Worm (Caenorhabditis elegans) whole organism, L4/young adult: ENCODE measurements around the gene chtb-3.

ENCODE experiments used
- W03F9.2 ChIP-seq: fragments of 150-350 bp; optimal IDR thresholded peaks from 2 replicates; lab custom pipeline; 2014; ENCODE audit warnings: missing biosample characterization, missing genetic modification characterization
- dao-5 ChIP-seq: sonication (generic microtip); optimal IDR thresholded peaks from 2 replicates; lab custom pipeline; 2016; ENCODE audit warnings: missing genotype, missing genetic modification characterization, moderate library complexity, missing compliant biosample characterization
- him-1 ChIP-seq: sonication (generic microtip); optimal IDR thresholded peaks from 2 replicates; lab custom pipeline; 2016; ENCODE audit warnings: missing genotype, missing genetic modification reagents, missing genetic modification characterization, missing compliant biosample characterization

Gene chtb-3

DNA sequence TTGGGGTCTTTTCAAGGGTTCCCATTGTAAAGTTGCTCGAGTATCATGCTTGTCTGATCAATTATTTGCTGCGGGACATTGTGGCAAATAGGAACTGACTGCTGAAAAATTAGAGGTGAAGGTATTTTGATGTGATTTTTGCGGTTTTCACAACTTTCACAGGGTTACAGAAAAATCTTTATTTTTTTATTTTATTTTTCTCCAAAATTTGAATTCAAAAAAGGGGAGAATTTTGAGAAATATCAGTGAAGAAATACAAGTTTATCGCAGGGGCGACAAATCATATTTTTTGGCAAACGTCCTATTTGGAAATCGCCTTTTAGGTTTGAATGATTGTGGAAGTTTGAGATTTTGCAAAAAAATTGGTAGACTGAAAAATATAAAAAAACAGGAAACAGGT lies 27.8 kb downstream of the chtb-3 start, which contains the start of gene lev-9:
Gene lev-9 (minus strand): TSS at position 101 of the 400 bp plus-strand sequence.
- no peak for TF ChIP-seq dao-5 (tag; lab: Kevin White, UChicago)

DNA sequence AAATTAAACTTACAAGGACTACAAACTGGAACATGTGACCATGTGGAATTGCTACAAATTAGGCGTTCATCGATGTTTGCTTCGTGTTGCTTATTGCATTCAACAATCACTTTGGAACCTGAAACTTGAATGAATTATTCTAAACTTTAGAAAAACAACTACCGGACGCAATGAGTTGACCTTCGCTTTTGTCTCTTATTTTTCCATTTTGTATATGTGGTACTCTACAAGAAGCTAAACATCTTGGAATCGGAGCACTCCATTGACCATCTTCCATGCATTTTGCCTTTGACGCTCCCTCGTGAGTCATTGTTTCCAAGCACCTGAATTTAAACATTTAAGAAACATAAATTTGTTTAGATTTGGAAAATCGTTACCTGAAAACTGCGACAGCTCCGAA lies 30.4 kb downstream of the chtb-3 start:
- TF ChIP-seq dao-5 (tag; lab: Kevin White, UChicago): no peak
- no peak for TF ChIP-seq him-1 (tag; lab: Kevin White, UChicago)
- TF ChIP-seq W03F9.2 (tag; lab: Kevin White, UChicago): no peak

ce11 chrX:6286154-6286553 lies 33.3 kb downstream of the chtb-3 start:
- TF ChIP-seq W03F9.2 (tag; lab: Kevin White, UChicago) (peak; percentile 32), dao-5 (tag; lab: Kevin White, UChicago) (no peak)

DNA sequence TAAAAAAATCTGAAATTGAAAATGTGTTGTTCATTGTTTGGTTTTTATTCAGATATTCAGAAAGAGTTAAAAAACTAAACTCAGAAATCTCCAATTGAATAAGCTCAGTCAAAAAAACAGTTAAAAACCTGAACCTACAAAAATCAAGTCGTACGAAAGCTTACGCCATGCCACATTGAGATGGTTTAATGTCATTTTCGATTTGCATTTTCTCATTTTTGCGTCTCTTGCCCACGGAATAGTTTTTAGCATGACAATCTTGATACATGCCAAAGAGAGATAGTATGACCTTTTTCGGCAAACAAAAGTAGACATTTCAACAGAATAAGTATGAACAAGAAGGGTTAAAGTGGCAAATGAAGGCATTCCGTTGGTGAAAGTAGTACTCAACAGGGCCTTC lies 38.4 kb downstream of the chtb-3 start:
- no peak for TF ChIP-seq dao-5 (tag; lab: Kevin White, UChicago)

ce11 chrX:6279625-6280024 lies 39.8 kb downstream of the chtb-3 start, which contains the start of gene col-166:
TSS of gene col-166 (plus strand) at chrX:6280016.
- TF ChIP-seq him-1 (tag; lab: Kevin White, UChicago) (no peak), W03F9.2 (tag; lab: Kevin White, UChicago) (no peak), dao-5 (tag; lab: Kevin White, UChicago) (no peak)

- TF ChIP-seq him-1 (tag; lab: Kevin White, UChicago): no peak
- no peak for TF ChIP-seq W03F9.2 (tag; lab: Kevin White, UChicago)
- TF ChIP-seq dao-5 (tag; lab: Kevin White, UChicago): no peak
These were observed 41.1 kb downstream of the chtb-3 start for ce11 chrX:6278296-6278695.

DNA sequence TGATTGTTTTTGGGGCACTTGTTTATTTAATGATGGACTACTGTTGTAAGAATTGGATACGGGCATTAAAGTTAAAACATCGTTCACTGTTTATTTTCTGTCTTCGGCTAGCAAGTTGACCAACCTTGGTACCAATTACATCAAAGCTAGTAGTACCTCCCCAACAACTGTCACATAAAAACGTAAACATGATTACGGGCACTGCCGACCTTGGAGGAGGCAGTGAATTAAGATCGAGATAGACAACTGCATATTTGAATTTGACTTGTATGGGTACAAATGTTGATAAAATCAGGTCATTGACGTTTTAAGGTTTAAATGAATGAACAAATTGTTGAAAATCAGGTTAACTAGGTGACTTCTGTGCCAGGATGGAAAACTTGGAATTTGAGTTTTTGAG lies 42.2 kb downstream of the chtb-3 start:
- TF ChIP-seq him-1 (tag; lab: Kevin White, UChicago) (no peak), W03F9.2 (tag; lab: Kevin White, UChicago) (no peak), dao-5 (tag; lab: Kevin White, UChicago) (no peak)

- TF ChIP-seq dao-5 (tag; lab: Kevin White, UChicago) (no peak), him-1 (tag; lab: Kevin White, UChicago) (no peak), W03F9.2 (tag; lab: Kevin White, UChicago) (no peak)
These were observed 42.7 kb downstream of the chtb-3 start for ce11 chrX:6276701-6277100.

ce11 chrX:6275343-6275742 lies 44.1 kb downstream of the chtb-3 start:
- TF ChIP-seq W03F9.2 (tag; lab: Kevin White, UChicago) (no peak), him-1 (tag; lab: Kevin White, UChicago) (no peak), dao-5 (tag; lab: Kevin White, UChicago) (no peak)

ce11 chrX:6274270-6274669 lies 45.2 kb downstream of the chtb-3 start:
- TF ChIP-seq dao-5 (tag; lab: Kevin White, UChicago): no peak
- no peak for TF ChIP-seq W03F9.2 (tag; lab: Kevin White, UChicago)
- TF ChIP-seq him-1 (tag; lab: Kevin White, UChicago): no peak

DNA sequence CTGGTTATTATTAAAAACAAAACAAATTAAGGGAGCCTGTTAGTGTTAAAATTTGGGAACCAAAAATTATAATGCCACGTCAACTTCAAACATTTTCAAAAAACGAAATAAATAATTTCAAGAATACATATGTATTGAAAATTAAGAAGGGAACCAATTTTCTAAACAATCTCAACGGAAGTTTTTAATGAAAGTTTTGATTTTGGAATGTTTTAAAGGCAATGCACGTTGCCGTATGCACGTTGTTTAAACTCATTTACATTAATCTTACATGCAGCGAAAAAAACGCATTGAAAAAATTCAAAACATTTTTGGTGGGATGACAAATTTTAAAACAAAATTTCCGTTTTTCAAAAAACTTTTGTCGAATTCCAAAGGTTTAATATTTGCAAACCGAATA lies 45.7 kb downstream of the chtb-3 start:
- no peak for TF ChIP-seq dao-5 (tag; lab: Kevin White, UChicago)
- no peak for TF ChIP-seq W03F9.2 (tag; lab: Kevin White, UChicago)
- TF ChIP-seq him-1 (tag; lab: Kevin White, UChicago): no peak

DNA sequence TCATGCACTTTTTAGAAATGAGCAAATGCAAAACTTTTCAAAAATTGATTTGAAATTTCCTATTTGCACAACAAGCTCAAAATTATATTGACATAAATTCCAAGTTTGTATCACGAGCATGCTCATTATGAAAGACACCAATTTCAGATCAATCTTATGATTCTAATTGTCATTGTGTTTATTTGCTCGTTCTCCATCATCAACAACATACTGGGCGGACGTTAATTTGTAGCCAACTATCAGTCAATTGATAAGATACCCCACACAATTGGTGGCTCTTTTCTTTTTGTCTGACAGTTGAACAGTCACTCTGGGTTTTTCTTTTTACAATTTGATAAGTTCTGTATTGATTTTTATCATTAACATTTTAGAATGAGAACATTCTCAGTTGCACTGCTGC lies 47.7 kb downstream of the chtb-3 start, which contains the start of gene lro-1:
Gene lro-1 (plus strand): TSS at position 372 of the 400 bp plus-strand sequence.
- no peak for TF ChIP-seq W03F9.2 (tag; lab: Kevin White, UChicago)
- no peak for TF ChIP-seq dao-5 (tag; lab: Kevin White, UChicago)
- TF ChIP-seq him-1 (tag; lab: Kevin White, UChicago): no peak

ce11 chrX:6266739-6267138 lies 52.7 kb downstream of the chtb-3 start, which contains the start of gene W05H9.2:
TSS of gene W05H9.2 (plus strand) at chrX:6267039.
- TF ChIP-seq W03F9.2 (tag; lab: Kevin White, UChicago): no peak
- no peak for TF ChIP-seq dao-5 (tag; lab: Kevin White, UChicago)
- no peak for TF ChIP-seq him-1 (tag; lab: Kevin White, UChicago)
